Fruit fly (Drosophila melanogaster) whole organism, pupa: ENCODE measurements around the gene CREG.
A peak's percentile ranks its signal among the peaks of the same experiment; 100 is the strongest.

Experiments
- CG10348 ChIP-seq: fragments of 200-800 bp; sonication (Bioruptor generic); IDR thresholded peaks from 2 replicates; pipeline ENCODE4 v1.3.6; 2022; ENCODE audit warnings: missing biosample characterization, missing genetic modification characterization
- CG13204 ChIP-seq: fragments of 200-800 bp; sonication (Bioruptor generic); optimal IDR thresholded peaks from 2 replicates; lab custom pipeline; 2018; ENCODE audit warnings: missing biosample characterization, mild to moderate bottlenecking, missing genetic modification characterization, moderate library complexity
- CG14655 ChIP-seq: fragments of 200-800 bp; sonication (Bioruptor generic); optimal IDR thresholded peaks from 3 replicates; lab custom pipeline; 2017; ENCODE audit warnings: mild to moderate bottlenecking, missing biosample characterization, missing genetic modification reagents, missing genetic modification characterization
- CG34367 ChIP-seq: fragments of 200-800 bp; sonication (Bioruptor generic); optimal IDR thresholded peaks from 2 replicates; lab custom pipeline; 2018; ENCODE audit warnings: missing biosample characterization, mild to moderate bottlenecking, missing genetic modification characterization
- CG8301 ChIP-seq: fragments of 200-800 bp; sonication (Bioruptor generic); optimal IDR thresholded peaks from 2 replicates; lab custom pipeline; 2018; ENCODE audit warnings: missing biosample characterization, mild to moderate bottlenecking, missing genetic modification characterization
- CG9948 ChIP-seq: fragments of 200-800 bp; sonication (Bioruptor generic); optimal IDR thresholded peaks from 2 replicates; lab custom pipeline; 2018; ENCODE audit warnings: missing biosample characterization, mild to moderate bottlenecking, missing genetic modification characterization, moderate library complexity
- Ets98B ChIP-seq: fragments of 200-800 bp; sonication (Bioruptor generic); IDR thresholded peaks from 2 replicates; pipeline ENCODE4 v1.3.6; 2022; ENCODE audit warnings: missing biosample characterization, missing genetic modification characterization
- fd96Ca ChIP-seq: fragments of 200-800 bp; sonication (Bioruptor generic); IDR thresholded peaks from 3 replicates; pipeline ENCODE4 v1.3.6; 2022; ENCODE audit warnings: missing biosample characterization, missing genetic modification characterization
- gl ChIP-seq: fragments of 200-800 bp; sonication (Bioruptor generic); optimal IDR thresholded peaks from 2 replicates; lab custom pipeline; 2018; ENCODE audit warnings: missing biosample characterization, mild to moderate bottlenecking, missing genetic modification characterization
- rn ChIP-seq: fragments of 200-800 bp; sonication (Bioruptor generic); IDR thresholded peaks from 2 replicates; pipeline ENCODE4 v1.3.6; 2022; ENCODE audit warnings: missing biosample characterization, missing genetic modification characterization

DNA sequence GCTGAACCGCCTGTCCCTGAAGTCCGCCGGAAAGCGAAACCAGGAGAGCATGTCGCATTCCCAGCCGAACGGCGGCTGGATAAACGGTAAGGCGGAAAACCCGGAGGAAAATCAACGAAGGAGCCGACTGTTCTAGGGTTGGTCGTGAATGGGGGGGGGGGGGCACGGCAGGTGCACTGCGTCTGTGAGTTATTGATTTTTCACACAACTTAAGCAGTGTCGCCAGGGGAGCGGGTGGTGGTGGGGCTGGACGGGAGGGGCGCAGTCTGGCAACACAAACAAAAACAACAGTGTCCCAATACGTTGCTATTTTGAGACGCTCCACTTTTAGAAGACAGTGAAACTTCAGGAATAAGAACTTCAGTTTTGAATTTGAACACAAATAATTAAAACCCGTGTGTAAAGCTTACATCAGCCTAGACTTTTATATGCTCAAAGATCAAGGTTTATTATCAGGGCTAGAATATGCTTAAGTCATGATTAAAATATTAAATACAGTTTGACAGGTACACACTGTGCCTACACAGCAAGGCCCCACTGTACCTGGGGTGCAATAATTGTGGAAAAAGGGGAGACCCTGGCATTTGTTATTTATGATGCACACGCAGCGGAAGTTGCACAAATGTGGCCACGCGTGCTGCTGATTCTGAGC, 8.1 kb downstream of the CREG start:
- TF ChIP-seq gl (tag; lab: Kevin White, UChicago) = peak; percentile 67
- TF ChIP-seq rn = peak; percentile 71
- peak; percentile 85 for TF ChIP-seq CG14655 (GFP tag; lab: Kevin White, UChicago)
- peak; percentile 63 for TF ChIP-seq CG10348
- peak; percentile 60 for TF ChIP-seq CG34367 (tag; lab: Kevin White, UChicago)
- peak; percentile 83 for TF ChIP-seq fd96Ca (GFP tag; lab: Robert Waterston, UW)
- peak; percentile 72 for TF ChIP-seq CG9948 (tag; lab: Kevin White, UChicago)
- peak; percentile 29 for TF ChIP-seq CG13204 (GFP tag; lab: Kevin White, UChicago)
- peak; percentile 84 for TF ChIP-seq CG8301 (tag; lab: Kevin White, UChicago)
- TF ChIP-seq Ets98B (GFP tag; lab: Robert Waterston, UW) = peak; percentile 92
